Fruit fly (Drosophila melanogaster) S2 (cell line): ENCODE results near the gene Spn28Db.

Experiments used
- CG8478 ChIP-seq: fragments of >200 bp; optimal IDR thresholded peaks from 2 replicates; lab custom pipeline; 2018
- CTCF ChIP-seq, 2 experiments: fragments of >200 bp; optimal IDR thresholded peaks; 2 replicates each; lab custom pipeline; 2018

DNA sequence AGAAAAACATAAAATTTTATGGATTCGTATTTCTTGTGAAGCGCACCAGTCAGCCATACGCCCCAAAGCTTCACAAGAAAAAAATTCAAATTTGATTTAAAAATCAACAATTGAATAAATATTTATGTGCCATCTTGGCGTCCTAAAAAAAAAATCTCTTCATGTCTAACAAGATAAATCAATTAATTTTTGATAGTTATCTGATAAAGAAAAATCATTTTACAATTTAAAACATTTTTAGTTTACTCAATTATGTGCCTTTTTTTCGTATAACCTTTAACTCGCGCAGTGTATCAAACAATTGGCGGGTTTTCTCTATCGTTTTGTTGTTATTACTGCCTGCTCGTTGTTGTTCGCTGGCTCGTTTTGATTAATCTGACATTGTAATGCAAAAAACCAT is 48.0 kb upstream of the Spn28Db start:
- TF ChIP-seq CG8478 (lab: Kevin White, UChicago) (no peak), CTCF (optimal IDR thresholded peaks at IDR 0.05; lab: Kevin White, UChicago) (no peak)
